Worm (Caenorhabditis elegans) whole organism, L4/young adult: ENCODE measurements around the gene aat-6.

Source experiments
- W03F9.2 ChIP-seq: fragments of 150-350 bp; optimal IDR thresholded peaks from 2 replicates; lab custom pipeline; 2014; ENCODE audit warnings: missing biosample characterization, missing genetic modification characterization
- dao-5 ChIP-seq: sonication (generic microtip); optimal IDR thresholded peaks from 2 replicates; lab custom pipeline; 2016; ENCODE audit warnings: missing genotype, missing genetic modification characterization, moderate library complexity, missing compliant biosample characterization

- TF ChIP-seq dao-5 (tag; lab: Kevin White, UChicago) (no peak), W03F9.2 (no peak)
These were observed 49.8 kb upstream of the aat-6 start, which contains the start of the genes C55A6.11 and C55A6.7 for ce11 chrV:11520215-11520614.
